Worm (Caenorhabditis elegans): Measurements from ENCODE around the gene lgc-31.

lgc-31 gene

DNA sequence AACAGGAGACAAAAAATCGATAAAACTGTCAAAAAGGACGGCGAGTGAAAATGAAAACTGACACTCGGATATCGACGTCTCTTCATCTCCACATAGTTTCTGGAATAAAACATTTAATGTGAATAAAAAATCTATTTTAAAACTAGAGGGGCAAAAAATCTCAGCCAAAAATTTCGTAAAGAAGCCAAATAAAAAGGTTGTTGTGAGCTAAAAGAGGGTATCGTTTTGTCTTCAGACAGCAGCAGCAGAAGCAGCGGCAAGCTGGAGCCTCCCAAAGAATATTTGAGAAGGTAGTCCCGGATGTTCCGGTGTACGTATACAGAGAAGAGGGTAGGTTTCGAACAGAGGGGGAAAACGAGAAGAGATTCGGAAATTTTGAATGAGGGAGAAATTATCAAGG, at the start of gene lgc-31:
Gene lgc-31, minus strand, starts transcription at position 101 of the 400 bp plus-strand sequence.
- no peak for TF ChIP-seq unc-62 (GFP tag; optimal IDR thresholded peaks at IDR 0.05)

- no peak for TF ChIP-seq unc-62 (GFP tag; optimal IDR thresholded peaks at IDR 0.05)
Observed at ce11 chrV:15571006-15571526, 49.2 kb upstream of the lgc-31 start, which contains the start of gene fbxa-95. TSS of gene fbxa-95 (plus strand) at chrV:15571476.

DNA sequence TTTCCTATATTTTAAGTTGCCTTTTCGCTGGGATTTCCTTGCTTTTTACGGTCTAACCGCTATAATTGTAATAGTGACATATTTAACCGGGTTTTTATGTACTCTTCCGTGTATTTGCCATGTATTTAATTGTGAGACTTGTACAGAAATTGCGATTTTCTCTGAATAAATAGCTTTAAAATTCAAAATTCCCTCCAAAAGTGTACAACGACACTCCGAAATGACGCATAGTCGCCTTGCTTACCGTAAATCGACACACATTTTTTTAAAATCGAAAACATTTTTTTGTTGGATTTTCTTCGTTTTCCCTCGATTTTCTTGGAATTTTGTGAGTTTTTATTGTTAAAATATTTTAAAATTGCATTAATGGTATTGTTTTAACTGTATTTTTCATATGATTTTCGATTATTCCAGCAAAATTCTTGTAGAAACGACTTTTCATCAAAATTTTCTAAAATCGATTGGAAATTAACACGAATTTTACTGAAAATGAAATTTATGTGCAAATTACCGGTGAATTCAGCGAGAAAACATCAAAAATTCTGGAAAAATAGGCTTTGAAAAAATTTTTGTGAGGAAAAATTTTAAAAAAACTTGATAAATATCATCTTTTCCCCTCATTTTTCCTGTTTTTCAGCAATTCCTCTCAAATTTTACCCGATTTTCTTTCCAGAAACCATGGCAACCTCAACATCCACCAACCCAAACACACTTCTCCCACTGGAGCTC, 48.0 kb upstream of the lgc-31 start, which contains the start of gene lsm-5:
Gene lsm-5, plus strand, starts transcription at position 679 of the 729 bp plus-strand sequence.
- no peak for TF ChIP-seq unc-62 (GFP tag; optimal IDR thresholded peaks at IDR 0.05)

ce11 chrV:15568381-15568780, 46.6 kb upstream of the lgc-31 start:
- TF ChIP-seq unc-62 (GFP tag; optimal IDR thresholded peaks at IDR 0.05), result no peak

- TF ChIP-seq unc-62 (GFP tag; optimal IDR thresholded peaks at IDR 0.05), result no peak
Observed at ce11 chrV:15567344-15567804, 45.6 kb upstream of the lgc-31 start, which contains the start of gene acs-2. TSS of gene acs-2 (plus strand) at chrV:15567394.

DNA sequence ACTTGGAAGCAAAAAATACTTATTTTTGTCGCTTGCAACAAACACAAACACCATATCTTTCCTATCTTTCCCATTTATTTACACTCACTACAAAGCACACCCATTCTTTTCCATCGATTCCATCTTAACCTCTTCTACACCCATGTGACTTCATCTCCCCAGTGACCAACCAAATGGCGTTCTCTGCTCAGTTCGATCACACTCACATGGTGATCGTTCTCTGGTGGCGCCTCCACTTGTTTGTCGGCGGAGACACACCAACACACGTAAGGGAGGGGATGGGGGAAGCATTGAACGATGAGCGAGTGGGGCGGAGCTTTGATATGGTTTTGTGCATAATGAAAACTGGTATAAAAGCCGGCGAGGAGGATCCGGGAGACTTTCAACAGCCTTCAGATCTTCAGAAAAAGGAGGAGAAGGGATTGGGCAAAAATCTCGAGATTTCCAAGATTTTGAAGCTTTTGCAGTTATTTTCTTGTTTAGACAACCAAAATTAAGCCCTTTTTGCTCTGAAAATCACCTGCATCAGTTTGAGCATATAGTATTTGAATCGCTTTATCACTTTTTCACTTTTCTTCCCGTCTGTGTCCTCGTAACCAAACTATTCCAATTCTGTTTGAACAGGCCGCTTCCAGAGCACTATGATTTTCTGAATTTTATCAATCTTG, 44.8 kb upstream of the lgc-31 start:
- TF ChIP-seq unc-62 (GFP tag; optimal IDR thresholded peaks at IDR 0.05), result no peak

DNA sequence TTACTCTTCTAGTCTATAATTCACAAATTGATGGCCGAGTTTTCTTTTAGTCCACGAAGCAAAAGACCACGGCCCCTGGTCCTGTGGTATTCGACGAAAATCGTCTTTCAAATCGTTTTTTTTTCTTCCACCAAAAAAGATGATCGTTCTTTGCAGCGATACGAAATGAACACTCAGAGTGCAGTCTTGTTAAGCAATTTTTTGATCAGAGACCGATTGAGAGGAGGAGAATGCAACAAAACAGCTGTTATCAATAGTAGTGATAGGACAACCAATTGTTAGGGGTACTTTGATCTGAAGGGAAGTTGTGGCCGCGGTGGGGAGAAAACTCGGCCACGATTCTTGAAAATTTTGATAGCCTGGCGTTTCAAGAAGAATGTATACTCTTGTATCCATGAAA, 42.2 kb upstream of the lgc-31 start:
- no peak for TF ChIP-seq unc-62 (GFP tag; optimal IDR thresholded peaks at IDR 0.05)

ce11 chrV:15563477-15563876, 41.7 kb upstream of the lgc-31 start:
- no peak for TF ChIP-seq unc-62 (GFP tag; optimal IDR thresholded peaks at IDR 0.05)

DNA sequence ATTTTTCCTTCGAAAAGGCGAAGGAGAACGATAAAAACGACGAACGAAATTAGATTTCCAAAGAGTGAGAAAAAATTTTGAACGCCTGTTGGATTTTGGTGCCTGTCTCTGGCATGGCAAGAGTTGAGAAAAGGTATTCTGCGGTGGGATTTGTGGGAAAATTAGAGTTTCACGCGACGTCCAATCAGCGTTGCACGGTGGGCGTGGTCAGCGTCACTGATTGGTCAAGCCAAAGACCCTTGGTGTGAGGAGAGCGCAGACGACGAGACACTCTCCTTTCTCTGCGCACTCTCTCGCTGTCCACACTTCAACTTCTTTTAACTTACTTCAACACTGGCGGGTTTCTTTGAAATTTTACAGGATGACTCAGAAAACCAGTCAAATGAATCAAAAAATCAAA, 40.7 kb upstream of the lgc-31 start:
- no peak for TF ChIP-seq unc-62 (GFP tag; optimal IDR thresholded peaks at IDR 0.05)

ce11 chrV:15559729-15560128, 37.9 kb upstream of the lgc-31 start:
- no peak for TF ChIP-seq unc-62 (GFP tag; optimal IDR thresholded peaks at IDR 0.05)

- TF ChIP-seq unc-62 (GFP tag; optimal IDR thresholded peaks at IDR 0.05), result no peak
Observed at ce11 chrV:15559047-15559446, 37.2 kb upstream of the lgc-31 start, which contains the start of gene acr-18. TSS of gene acr-18 (minus strand) at chrV:15559147.

DNA sequence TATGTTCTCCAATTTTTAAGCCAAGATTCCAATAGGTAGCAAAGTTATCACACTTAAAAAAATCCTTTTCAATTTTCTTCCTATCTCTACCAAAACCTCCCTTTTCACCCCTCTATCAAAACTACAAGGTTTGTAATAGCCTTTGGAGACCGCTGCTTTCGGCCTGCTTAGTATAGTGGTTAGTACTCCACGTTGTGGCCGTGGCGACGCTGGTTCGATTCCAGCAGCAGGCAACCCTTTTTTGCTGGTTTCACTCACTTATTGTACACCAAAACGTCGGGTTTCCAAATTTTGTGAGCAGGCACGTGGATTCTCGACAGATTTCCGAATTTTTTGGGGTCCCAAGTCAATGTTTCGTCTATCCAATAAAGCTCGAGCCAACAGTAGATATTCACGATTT, 32.0 kb upstream of the lgc-31 start:
- no peak for TF ChIP-seq unc-62 (GFP tag; optimal IDR thresholded peaks at IDR 0.05)

- TF ChIP-seq unc-62 (GFP tag; optimal IDR thresholded peaks at IDR 0.05), result no peak
Observed at ce11 chrV:15551642-15552041, 29.8 kb upstream of the lgc-31 start.

DNA sequence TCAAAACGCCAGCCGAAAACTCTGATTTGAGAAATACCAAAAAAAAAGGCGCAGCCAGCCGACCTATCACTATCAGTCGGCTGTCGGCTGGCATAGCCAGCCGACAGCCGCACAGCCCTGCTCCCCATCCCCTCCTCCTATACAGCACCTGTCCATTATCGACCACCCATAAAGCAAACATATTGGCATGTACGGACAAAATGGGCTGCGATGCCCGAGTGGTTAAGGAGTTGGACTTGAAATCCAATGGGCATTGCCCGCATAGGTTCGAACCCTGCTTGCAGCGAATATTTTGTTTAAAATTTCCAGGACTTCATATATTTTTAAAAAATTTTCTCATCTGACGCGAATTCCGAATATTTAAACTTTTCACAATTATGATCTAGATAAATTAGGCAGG, 28.6 kb upstream of the lgc-31 start:
- TF ChIP-seq unc-62 (GFP tag; optimal IDR thresholded peaks at IDR 0.05), result no peak

- no peak for TF ChIP-seq unc-62 (GFP tag; optimal IDR thresholded peaks at IDR 0.05)
Observed at ce11 chrV:15547727-15548126, 25.9 kb upstream of the lgc-31 start.

- no peak for TF ChIP-seq unc-62 (GFP tag; optimal IDR thresholded peaks at IDR 0.05)
Observed at ce11 chrV:15544898-15545297, 23.1 kb upstream of the lgc-31 start, which contains the start of gene glb-14. TSS of gene glb-14 (minus strand) at chrV:15544994.

DNA sequence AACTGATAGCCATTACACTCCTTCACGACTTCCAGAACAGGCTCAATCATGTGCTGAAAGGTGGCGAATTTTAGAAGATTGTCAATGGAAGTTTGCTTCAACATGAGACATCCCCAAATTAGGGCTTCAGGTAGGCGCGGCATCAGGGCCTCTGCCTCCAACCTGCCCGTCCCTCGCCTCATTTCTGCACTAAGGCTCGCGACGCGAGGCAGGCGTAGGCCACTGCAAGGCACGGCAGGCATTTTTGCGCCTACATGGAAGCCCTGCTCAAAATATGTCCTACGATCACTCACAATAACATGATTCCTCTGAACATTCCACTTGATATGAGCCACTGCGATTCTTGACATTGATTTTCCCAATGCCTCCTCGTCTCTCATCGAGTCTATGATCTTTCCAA, 21.4 kb upstream of the lgc-31 start:
- no peak for TF ChIP-seq unc-62 (GFP tag; optimal IDR thresholded peaks at IDR 0.05)
